Fruit fly (Drosophila melanogaster) whole organism, embryonic: ENCODE measurements around the gene Tengl3.

Experiments
- Atf-2 ChIP-seq: fragments of 200-800 bp; sonication (Bioruptor generic); optimal IDR thresholded peaks from 2 replicates; lab custom pipeline; 2016; ENCODE audit warnings: missing biosample characterization, missing genetic modification characterization
- Atf3 ChIP-seq: fragments of 200-800 bp; sonication (Bioruptor generic); optimal IDR thresholded peaks from 3 replicates; lab custom pipeline; 2016; ENCODE audit warnings: missing biosample characterization, missing genetic modification characterization
- Atf6 ChIP-seq: fragments of 200-800 bp; sonication (Bioruptor generic); IDR thresholded peaks from 2 replicates; pipeline ENCODE4 v1.3.6; 2022; ENCODE audit warnings: missing biosample characterization, missing genetic modification characterization
- B-H2 ChIP-seq: fragments of 200-800 bp; sonication (Bioruptor generic); optimal IDR thresholded peaks from 2 replicates; lab custom pipeline; 2018; ENCODE audit warnings: missing biosample characterization, mild to moderate bottlenecking, missing genetic modification characterization
- Bdp1 ChIP-seq: fragments of 200-800 bp; sonication (Bioruptor generic); optimal IDR thresholded peaks from 3 replicates; lab custom pipeline; 2016; ENCODE audit warnings: missing biosample characterization, missing genetic modification characterization
- CG10321 ChIP-seq: fragments of 200-800 bp; sonication (Bioruptor generic); IDR thresholded peaks from 2 replicates; pipeline ENCODE4 v1.3.6; 2022; ENCODE audit warnings: missing biosample characterization, missing genetic modification characterization
- CG10565 ChIP-seq: fragments of 200-800 bp; sonication (Bioruptor generic); optimal IDR thresholded peaks from 3 replicates; lab custom pipeline; 2016; ENCODE audit warnings: missing biosample characterization, mild to moderate bottlenecking, missing genetic modification characterization
- CG13424 ChIP-seq: fragments of 200-800 bp; sonication (Bioruptor generic); optimal IDR thresholded peaks from 2 replicates; lab custom pipeline; 2019; ENCODE audit warnings: missing biosample characterization, mild to moderate bottlenecking, missing genetic modification characterization, moderate library complexity
- CG14667 ChIP-seq: fragments of 200-800 bp; sonication (Bioruptor generic); IDR thresholded peaks from 2 replicates; pipeline ENCODE4 v1.3.6; 2022; ENCODE audit warnings: missing biosample characterization, missing genetic modification characterization
- CG14710 ChIP-seq: fragments of 200-800 bp; sonication (Bioruptor generic); optimal IDR thresholded peaks from 3 replicates; lab custom pipeline; 2019; ENCODE audit warnings: missing biosample characterization, mild to moderate bottlenecking, missing genetic modification characterization, moderate library complexity
- CG14860 ChIP-seq: fragments of 200-800 bp; sonication (Bioruptor generic); IDR thresholded peaks from 3 replicates; pipeline ENCODE4 v1.3.6; 2022; ENCODE audit warnings: missing biosample characterization, missing genetic modification characterization; ENCODE audit not compliant: partially characterized antibody
- CG2202 ChIP-seq: fragments of 200-800 bp; sonication (Bioruptor generic); optimal IDR thresholded peaks from 2 replicates; lab custom pipeline; 2018; ENCODE audit warnings: missing biosample characterization, mild to moderate bottlenecking, missing genetic modification characterization
- CG2712 ChIP-seq: fragments of 200-800 bp; optimal IDR thresholded peaks from 3 replicates; lab custom pipeline; 2019; ENCODE audit warnings: missing biosample characterization, mild to moderate bottlenecking, missing genetic modification characterization, moderate library complexity
- CG3726 ChIP-seq: fragments of 200-800 bp; sonication (Bioruptor generic); IDR thresholded peaks from 3 replicates; pipeline ENCODE4, ENCODE4 v1.3.6; 2022; ENCODE audit warnings: missing biosample characterization, missing genetic modification characterization
- CG4328 ChIP-seq: fragments of 200-800 bp; sonication (Bioruptor generic); optimal IDR thresholded peaks from 3 replicates; lab custom pipeline; 2017; ENCODE audit warnings: missing biosample characterization, missing genetic modification reagents, missing genetic modification characterization
- CG4730 ChIP-seq: fragments of 200-800 bp; sonication (Bioruptor generic); IDR thresholded peaks from 2 replicates; pipeline ENCODE4 v1.3.6; 2022; ENCODE audit warnings: missing biosample characterization, missing genetic modification characterization
- CG4854 ChIP-seq: fragments of 200-800 bp; sonication (Bioruptor generic); optimal IDR thresholded peaks from 2 replicates; lab custom pipeline; 2016; ENCODE audit warnings: missing biosample characterization, missing genetic modification characterization, inconsistent platforms
- CG6175 ChIP-seq: fragments of 200-800 bp; sonication (Bioruptor generic); IDR thresholded peaks from 3 replicates; pipeline ENCODE4 v1.3.6; 2022; ENCODE audit warnings: missing biosample characterization, missing genetic modification characterization
- CG6689 ChIP-seq: fragments of 200-800 bp; sonication (Bioruptor generic); IDR thresholded peaks from 2 replicates; pipeline ENCODE4 v1.3.6; 2022; ENCODE audit warnings: missing biosample characterization, missing genetic modification characterization
- CG6813 ChIP-seq: fragments of 200-800 bp; sonication (Bioruptor generic); optimal IDR thresholded peaks from 2 replicates; lab custom pipeline; 2017; ENCODE audit warnings: missing biosample characterization, missing genetic modification characterization, mild to moderate bottlenecking, moderate library complexity, missing genetic modification reagents
- CG7271 ChIP-seq: fragments of 200-800 bp; sonication (Bioruptor generic); optimal IDR thresholded peaks from 2 replicates; lab custom pipeline; 2018; ENCODE audit warnings: missing biosample characterization, mild to moderate bottlenecking, missing genetic modification characterization, moderate library complexity
- CG7357 ChIP-seq: fragments of 200-800 bp; sonication (Bioruptor generic); IDR thresholded peaks from 3 replicates; pipeline ENCODE4 v1.3.6; 2022; ENCODE audit warnings: missing biosample characterization, missing genetic modification characterization
- CG8388 ChIP-seq: fragments of 200-800 bp; sonication (Bioruptor generic); optimal IDR thresholded peaks from 2 replicates; lab custom pipeline; 2019; ENCODE audit warnings: missing biosample characterization, mild to moderate bottlenecking, missing genetic modification characterization, moderate library complexity
- CoRest ChIP-seq: fragments of 200-800 bp; sonication (Bioruptor generic); optimal IDR thresholded peaks from 3 replicates; lab custom pipeline; 2018; ENCODE audit warnings: missing biosample characterization, mild to moderate bottlenecking, missing genetic modification characterization, moderate library complexity
- Ets97D ChIP-seq: fragments of 200-800 bp; sonication (Bioruptor generic); optimal IDR thresholded peaks from 3 replicates; lab custom pipeline; 2016; ENCODE audit warnings: missing biosample characterization, missing genetic modification characterization
- Fer2 ChIP-seq: fragments of 200-800 bp; sonication (Bioruptor generic); optimal IDR thresholded peaks from 2 replicates; lab custom pipeline; 2018; ENCODE audit warnings: missing biosample characterization, mild to moderate bottlenecking, missing genetic modification characterization, moderate library complexity
- Gsc ChIP-seq: fragments of 200-800 bp; sonication (Bioruptor generic); IDR thresholded peaks from 2 replicates; pipeline ENCODE4 v1.3.6; 2022; ENCODE audit warnings: missing biosample characterization, missing genetic modification characterization
- Lim3 ChIP-seq: fragments of 200-800 bp; sonication (Bioruptor generic); IDR thresholded peaks from 2 replicates; pipeline ENCODE4 v1.3.6; 2022; ENCODE audit warnings: missing biosample characterization, missing genetic modification characterization
- Mad ChIP-seq: fragments of 200-800 bp; sonication (Bioruptor generic); optimal IDR thresholded peaks from 2 replicates; lab custom pipeline; 2016; ENCODE audit warnings: missing biosample characterization, missing genetic modification characterization
- Med ChIP-seq: fragments of 200-800 bp; sonication (Bioruptor generic); peaks from one replicate; lab custom pipeline; 2016; ENCODE audit warnings: missing biosample characterization, missing genetic modification characterization, mild to moderate bottlenecking, inconsistent platforms, moderate library complexity
- NC2β ChIP-seq: fragments of 200-800 bp; sonication (Bioruptor generic); optimal IDR thresholded peaks from 2 replicates; lab custom pipeline; 2016; ENCODE audit warnings: missing biosample characterization, missing genetic modification characterization
- NfI ChIP-seq: fragments of 200-800 bp; sonication (Bioruptor generic); optimal IDR thresholded peaks from 3 replicates; lab custom pipeline; 2018; ENCODE audit warnings: missing biosample characterization, mild to moderate bottlenecking, missing genetic modification characterization, moderate library complexity
- Optix ChIP-seq: fragments of 200-800 bp; sonication (Bioruptor generic); IDR thresholded peaks from 3 replicates; pipeline ENCODE4 v1.3.6; 2022; ENCODE audit warnings: missing biosample characterization, missing genetic modification characterization
- PHDP ChIP-seq: fragments of 200-800 bp; sonication (Bioruptor generic); optimal IDR thresholded peaks from 3 replicates; lab custom pipeline; 2018; ENCODE audit warnings: missing biosample characterization, mild to moderate bottlenecking, missing genetic modification characterization, moderate library complexity
- Vsx1 ChIP-seq: fragments of 200-800 bp; sonication (Bioruptor generic); optimal IDR thresholded peaks from 2 replicates; lab custom pipeline; 2017; ENCODE audit warnings: missing biosample characterization, mild to moderate bottlenecking, missing genetic modification characterization, missing genetic modification reagents
- chinmo ChIP-seq: fragments of 200-800 bp; sonication (Bioruptor generic); IDR thresholded peaks from 4 replicates; pipeline ENCODE4 v1.3.6; 2022; ENCODE audit warnings: missing biosample characterization, missing genetic modification characterization; ENCODE audit not compliant: partially characterized antibody
- crp ChIP-seq, 2 experiments: fragments of 200-800 bp; sonication (Bioruptor generic); optimal IDR thresholded peaks; 2 replicates in 1 of 2; 3 replicates in 1 of 2; lab custom pipeline; 2017; ENCODE audit warnings: missing biosample characterization in 2 of 2, missing genetic modification characterization in 2 of 2, mild to moderate bottlenecking in 1 of 2, moderate library complexity in 1 of 2
- dpn ChIP-seq, 2 experiments: fragments of 200-800 bp; sonication (Bioruptor generic); optimal IDR thresholded peaks; 3 replicates each; lab custom pipeline; 2016; ENCODE audit warnings: missing biosample characterization in 2 of 2, missing genetic modification characterization in 2 of 2
- esg ChIP-seq: fragments of 200-800 bp; sonication (Bioruptor generic); conservative IDR thresholded peaks from 2 replicates; pipeline ENCODE4 v1.3.6; 2022; ENCODE audit warnings: missing biosample characterization, missing genetic modification characterization
- eve ChIP-seq, 2 experiments: fragments of >200 bp; optimal IDR thresholded peaks; 2 replicates each; lab custom pipeline; 2017; ENCODE audit warnings: missing biosample characterization in 2 of 2, missing genetic modification characterization in 2 of 2
- h ChIP-seq: fragments of >200 bp; optimal IDR thresholded peaks from 2 replicates; lab custom pipeline; 2017
- p53 ChIP-seq: fragments of 200-800 bp; sonication (Bioruptor generic); optimal IDR thresholded peaks from 2 replicates; lab custom pipeline; 2016; ENCODE audit warnings: missing biosample characterization, missing genetic modification characterization
- peb ChIP-seq: fragments of 200-800 bp; sonication (Bioruptor generic); IDR thresholded peaks from 2 replicates; pipeline ENCODE4 v1.3.6; 2022; ENCODE audit warnings: missing biosample characterization, missing genetic modification characterization
- rib ChIP-seq: fragments of 200-800 bp; sonication (Bioruptor generic); IDR thresholded peaks from 2 replicates; pipeline ENCODE4 v1.3.6; 2022; ENCODE audit warnings: missing biosample characterization, missing genetic modification characterization
- salm ChIP-seq: fragments of 200-800 bp; sonication (Bioruptor generic); optimal IDR thresholded peaks from 2 replicates; lab custom pipeline; 2018; ENCODE audit warnings: missing biosample characterization, mild to moderate bottlenecking, missing genetic modification characterization
- seq ChIP-seq: fragments of 200-800 bp; sonication (Bioruptor generic); IDR thresholded peaks from 2 replicates; pipeline ENCODE4 v1.3.6; 2022; ENCODE audit warnings: missing biosample characterization, missing genetic modification characterization
- slbo ChIP-seq: fragments of 200-800 bp; sonication (Bioruptor generic); IDR thresholded peaks from 2 replicates; pipeline ENCODE4 v1.3.6; 2022; ENCODE audit warnings: missing biosample characterization, missing genetic modification characterization
- sob ChIP-seq: fragments of 200-800 bp; sonication (Bioruptor generic); IDR thresholded peaks from 2 replicates; pipeline ENCODE4 v1.3.6; 2022; ENCODE audit warnings: missing biosample characterization, missing genetic modification characterization
- tll ChIP-seq, 2 experiments: fragments of 200-800 bp in 1 of 2; fragments of >200 bp in 1 of 2; sonication (Bioruptor generic) in 1 of 2; optimal IDR thresholded peaks; 2 replicates each; lab custom pipeline; 2017 to 2019; ENCODE audit warnings: missing biosample characterization in 2 of 2, missing genetic modification characterization in 2 of 2, mild to moderate bottlenecking in 1 of 2, moderate library complexity in 1 of 2
- twi ChIP-seq: fragments of 200-800 bp; optimal IDR thresholded peaks from 2 replicates; lab custom pipeline; 2019; ENCODE audit warnings: missing biosample characterization, mild to moderate bottlenecking, missing genetic modification characterization, moderate library complexity
- usp ChIP-seq: fragments of >200 bp; optimal IDR thresholded peaks from 2 replicates; lab custom pipeline; 2017; ENCODE audit warnings: missing biosample characterization, missing genetic modification characterization
- vfl ChIP-seq: fragments of 200-800 bp; sonication (Bioruptor generic); optimal IDR thresholded peaks from 2 replicates; lab custom pipeline; 2016; ENCODE audit warnings: missing biosample characterization, missing genetic modification characterization

Tengl3 gene

dm6 chr2L:2214004-2214403 is 24.0 kb downstream of the Tengl3 start, which contains the start of the genes Uch and CG34174 (continued):
- TF ChIP-seq CG4328 (GFP tag; lab: Kevin White, UChicago) = no peak
- TF ChIP-seq CG6689 (GFP tag; lab: Robert Waterston, UW) = no peak
- peak in 1 of 2 experiments; percentile 39 for TF ChIP-seq crp (GFP tag; optimal IDR thresholded peaks at IDR 0.05; lab: Kevin White, UChicago)
- TF ChIP-seq Optix = no peak
- no peak for TF ChIP-seq twi (tag; lab: Kevin White, UChicago)
- TF ChIP-seq B-H2 (GFP tag; lab: Kevin White, UChicago) = peak; percentile 38
- peak; percentile 29 for TF ChIP-seq NfI (GFP tag; lab: Kevin White, UChicago)
- no peak for TF ChIP-seq Bdp1 (GFP tag; lab: Kevin White, UChicago)
- no peak for TF ChIP-seq CG3726
- TF ChIP-seq rib (GFP tag; lab: Robert Waterston, UW) = no peak
- no peak for TF ChIP-seq chinmo (GFP tag; lab: Robert Waterston, UW)
- TF ChIP-seq Atf6 (GFP tag; lab: Robert Waterston, UW) = no peak
- TF ChIP-seq sob (GFP tag; lab: Robert Waterston, UW) = no peak
- peak; percentile 100 for TF ChIP-seq CG14710 (tag; lab: Kevin White, UChicago)
- TF ChIP-seq Vsx1 (GFP tag; lab: Kevin White, UChicago) = no peak
- no peak for TF ChIP-seq CG2202 (tag; lab: Kevin White, UChicago)
- no peak for TF ChIP-seq CG8388
- TF ChIP-seq CoRest (tag; lab: Kevin White, UChicago) = peak; percentile 29
- TF ChIP-seq PHDP (tag; lab: Kevin White, UChicago) = no peak
- TF ChIP-seq CG13424 = peak; percentile 37
- TF ChIP-seq Med (GFP tag; lab: Kevin White, UChicago) = peak; percentile 72
- no peak for TF ChIP-seq CG6813 (GFP tag; lab: Kevin White, UChicago)
- no peak for TF ChIP-seq Fer2
- no peak for TF ChIP-seq seq (GFP tag; lab: Robert Waterston, UW)
- peak in 1 of 2 experiments; percentile 31 for TF ChIP-seq dpn (GFP tag; optimal IDR thresholded peaks at IDR 0.05; lab: Kevin White, UChicago)
- no peak for TF ChIP-seq esg (GFP tag; lab: Robert Waterston, UW)
- TF ChIP-seq Atf-2 (GFP tag; lab: Kevin White, UChicago) = no peak
- TF ChIP-seq CG2712 (tag; lab: Kevin White, UChicago) = peak; percentile 23
- TF ChIP-seq h (lab: Kevin White, UChicago) = no peak
- peak; percentile 65 for TF ChIP-seq Ets97D (GFP tag; lab: Kevin White, UChicago)
- no peak for TF ChIP-seq vfl (GFP tag; lab: Kevin White, UChicago)
- TF ChIP-seq CG14667 = no peak
- TF ChIP-seq NC2β (GFP tag; lab: Kevin White, UChicago) = no peak
- no peak for TF ChIP-seq CG4854 (GFP tag; lab: Kevin White, UChicago)
- TF ChIP-seq salm (tag; lab: Kevin White, UChicago) = no peak
- TF ChIP-seq CG10321 (GFP tag; lab: Robert Waterston, UW) = no peak
- TF ChIP-seq slbo (GFP tag; lab: Robert Waterston, UW) = no peak
- no peak for TF ChIP-seq Lim3 (GFP tag; lab: Robert Waterston, UW)
- TF ChIP-seq usp = no peak
- TF ChIP-seq CG6175 (GFP tag; lab: Robert Waterston, UW) = no peak
- TF ChIP-seq CG7271 = no peak
- no peak for TF ChIP-seq Gsc (GFP tag; lab: Robert Waterston, UW)
- TF ChIP-seq p53 (GFP tag; lab: Kevin White, UChicago) = no peak
- TF ChIP-seq CG4730 (GFP tag; lab: Robert Waterston, UW) = no peak
- TF ChIP-seq CG14860 (GFP tag; lab: Robert Waterston, UW) = peak; percentile 64
- no peak for TF ChIP-seq peb (GFP tag; lab: Robert Waterston, UW)
- no peak for TF ChIP-seq Atf3 (GFP tag; lab: Kevin White, UChicago)
- no peak for TF ChIP-seq eve (GFP tag; optimal IDR thresholded peaks at IDR 0.05; lab: Kevin White, UChicago)
- TF ChIP-seq Mad (GFP tag; lab: Kevin White, UChicago) = no peak
- no peak for TF ChIP-seq CG7357 (GFP tag; lab: Robert Waterston, UW)
- TF ChIP-seq tll (GFP tag; optimal IDR thresholded peaks at IDR 0.05; lab: Kevin White, UChicago) = no peak
- no peak for TF ChIP-seq CG10565 (GFP tag; lab: Kevin White, UChicago)
